Worm (Caenorhabditis elegans): Measurements from ENCODE around the gene spe-36.

The spe-36 gene

DNA sequence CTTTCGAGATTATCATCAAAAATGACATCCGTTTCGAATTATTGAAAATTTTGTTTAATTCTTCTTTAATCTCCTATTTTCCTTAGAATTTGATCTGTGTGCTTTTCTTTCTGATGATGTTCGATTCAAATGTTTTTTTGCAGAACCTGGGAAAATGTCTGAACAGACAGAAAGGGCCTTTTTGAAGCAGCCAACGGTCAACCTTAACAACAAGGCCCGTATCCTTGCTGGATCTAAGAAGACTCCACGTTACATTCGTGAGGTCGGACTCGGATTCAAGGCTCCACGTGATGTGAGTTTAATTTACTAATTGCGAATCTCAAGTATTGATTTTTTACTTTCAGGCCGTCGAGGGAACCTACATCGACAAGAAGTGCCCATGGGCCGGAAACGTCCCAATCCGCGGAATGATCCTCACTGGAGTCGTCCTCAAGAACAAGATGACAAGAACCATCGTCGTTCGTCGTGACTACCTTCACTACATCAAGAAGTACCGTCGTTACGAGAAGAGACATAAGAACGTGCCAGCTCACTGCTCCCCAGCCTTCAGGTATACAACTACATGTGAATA lies 10.5 kb upstream of the spe-36 start, which contains the start of gene rps-11:
Gene rps-11 (plus strand): TSS at position 144 of the 571 bp plus-strand sequence.
- TF ChIP-seq madf-9 (GFP tag; conservative IDR thresholded peaks at IDR 0.05) (no peak), lin-13 (GFP tag; optimal IDR thresholded peaks at IDR 0.05) (no peak), Y5F2A.4 (GFP tag; optimal IDR thresholded peaks at IDR 0.05) (no peak), nhr-28 (tag; optimal IDR thresholded peaks at IDR 0.05) (no peak), set-16 (GFP tag; IDR thresholded peaks at IDR 0.05) (no peak), jun-1 (tag; optimal IDR thresholded peaks at IDR 0.05) (no peak), skn-1 (tag; optimal IDR thresholded peaks at IDR 0.05) (no peak), aha-1 (tag) (peak; percentile 92), madf-5 (GFP tag; IDR thresholded peaks at IDR 0.05) (no peak), mdt-29 (GFP tag; IDR thresholded peaks at IDR 0.05) (no peak), ztf-7 (tag; optimal IDR thresholded peaks at IDR 0.05) (no peak), ZK546.5 (tag; optimal IDR thresholded peaks at IDR 0.05) (no peak), saeg-2 (GFP tag; IDR thresholded peaks at IDR 0.05) (no peak), egl-43 (GFP tag; IDR thresholded peaks at IDR 0.05) (0 out of 2 replicates have a peak, but pooled peaks have one; percentile 6), lir-3 (tag; optimal IDR thresholded peaks at IDR 0.05) (no peak), Y75B8A.6 (GFP tag; IDR thresholded peaks at IDR 0.05) (no peak)

- TF ChIP-seq fos-1 (tag; optimal IDR thresholded peaks at IDR 0.05): no peak
- TF ChIP-seq F49E8.2 (tag; optimal IDR thresholded peaks at IDR 0.05; ENCODE audit: borderline replicate concordance): no peak
- TF ChIP-seq zfp-2 (tag; optimal IDR thresholded peaks at IDR 0.05): no peak
- TF ChIP-seq mep-1 (tag; optimal IDR thresholded peaks at IDR 0.05): peak; percentile 70
- no peak for TF ChIP-seq mdl-1 (tag; optimal IDR thresholded peaks at IDR 0.05)
- TF ChIP-seq nhr-41 (GFP tag; IDR thresholded peaks at IDR 0.05): no peak
- peak; percentile 7 for TF ChIP-seq nhr-77 (tag; optimal IDR thresholded peaks at IDR 0.05)
- TF ChIP-seq R02D3.7 (tag; optimal IDR thresholded peaks at IDR 0.05): no peak
- peak; percentile 42 for TF ChIP-seq sdz-12 (GFP tag; optimal IDR thresholded peaks at IDR 0.05)
- peak; percentile 89 for TF ChIP-seq aha-1 (tag)
- no peak for TF ChIP-seq mdt-29 (GFP tag; IDR thresholded peaks at IDR 0.05)
- no peak for TF ChIP-seq ZK337.2 (GFP tag; IDR thresholded peaks at IDR 0.05)
- TF ChIP-seq lim-7 (GFP tag; IDR thresholded peaks at IDR 0.05): no peak
- no peak for TF ChIP-seq lir-3 (tag; optimal IDR thresholded peaks at IDR 0.05)
- peak; percentile 48 for TF ChIP-seq arid-1 (GFP tag; conservative IDR thresholded peaks at IDR 0.05)
- no peak for TF ChIP-seq F26F4.8 (GFP tag; conservative IDR thresholded peaks at IDR 0.05)
- no peak for TF ChIP-seq nhr-237 (tag; optimal IDR thresholded peaks at IDR 0.05)
- peak; percentile 57; the same call in 1 of the 2 replicates for TF ChIP-seq pha-4 (GFP tag; IDR thresholded peaks at IDR 0.05)
- TF ChIP-seq pha-4 (tag; optimal IDR thresholded peaks at IDR 0.05): no peak
- no peak for TF ChIP-seq egl-27 (tag; optimal IDR thresholded peaks at IDR 0.05)
- TF ChIP-seq nhr-6 (tag; optimal IDR thresholded peaks at IDR 0.05): peak; percentile 43
- TF ChIP-seq dve-1 (tag; optimal IDR thresholded peaks at IDR 0.05; ENCODE audit: insufficient read depth): peak; percentile 80
- TF ChIP-seq nhr-76 (tag; optimal IDR thresholded peaks at IDR 0.05): no peak
- peak; percentile 31 for TF ChIP-seq nhr-28 (tag; optimal IDR thresholded peaks at IDR 0.05)
- no peak for TF ChIP-seq tag-97 (GFP tag; IDR thresholded peaks at IDR 0.05)
- no peak for TF ChIP-seq daf-12 (tag; optimal IDR thresholded peaks at IDR 0.05)
- TF ChIP-seq lin-15B (tag; optimal IDR thresholded peaks at IDR 0.05): no peak
- no peak; the same call in 1 of the 2 replicates for TF ChIP-seq dmd-6 (GFP tag; IDR thresholded peaks at IDR 0.05)
- TF ChIP-seq pqm-1 (tag; optimal IDR thresholded peaks at IDR 0.05): no peak
- TF ChIP-seq zfp-3 (GFP tag; conservative IDR thresholded peaks at IDR 0.05): 0 out of 2 replicates have a peak, but pooled peaks have one; percentile 33
- TF ChIP-seq nhr-111 (GFP tag; optimal IDR thresholded peaks at IDR 0.05): no peak
- TF ChIP-seq Y48G9A.11 (GFP tag; IDR thresholded peaks at IDR 0.05): no peak
- TF ChIP-seq jun-1 (tag; optimal IDR thresholded peaks at IDR 0.05): no peak
- TF ChIP-seq hlh-11 (tag; optimal IDR thresholded peaks at IDR 0.05): peak; percentile 46
- TF ChIP-seq aly-2 (tag; optimal IDR thresholded peaks at IDR 0.05): no peak
- no peak for TF ChIP-seq Y105C5A.15 (GFP tag; IDR thresholded peaks at IDR 0.05)
- no peak for TF ChIP-seq ztf-7 (tag; optimal IDR thresholded peaks at IDR 0.05)
- TF ChIP-seq unc-62 (GFP tag; optimal IDR thresholded peaks at IDR 0.05 in 1 of 2): no peak
- TF ChIP-seq unc-62 (tag; optimal IDR thresholded peaks at IDR 0.05): no peak
These were observed 9.8 kb upstream of the spe-36 start for ce11 chrIV:11601721-11602405.
